Fruit fly (Drosophila melanogaster) whole organism, adult: ENCODE data around the gene RabGGTb.

Experiments
- CG11617 ChIP-seq: fragments of 200-800 bp; sonication (Bioruptor generic); optimal IDR thresholded peaks from 2 replicates; lab custom pipeline; 2017; ENCODE audit warnings: mild to moderate bottlenecking, missing biosample characterization, missing genetic modification reagents, missing genetic modification characterization
- CG12768 ChIP-seq: fragments of 200-800 bp; sonication (Bioruptor generic); optimal IDR thresholded peaks from 2 replicates; lab custom pipeline; 2017; ENCODE audit warnings: missing biosample characterization, missing genetic modification characterization, mild to moderate bottlenecking, moderate library complexity, missing genetic modification reagents
- CG14711 ChIP-seq: fragments of 200-800 bp; sonication (Bioruptor generic); optimal IDR thresholded peaks from 2 replicates; lab custom pipeline; 2018; ENCODE audit warnings: missing biosample characterization, mild to moderate bottlenecking, missing genetic modification characterization, moderate library complexity
- CG1620 ChIP-seq: fragments of 200-800 bp; sonication (Bioruptor generic); optimal IDR thresholded peaks from 2 replicates; lab custom pipeline; 2016; ENCODE audit warnings: missing biosample characterization, missing genetic modification characterization
- CG33017 ChIP-seq: fragments of 200-800 bp; sonication (Bioruptor generic); optimal IDR thresholded peaks from 2 replicates; lab custom pipeline; 2018; ENCODE audit warnings: missing biosample characterization, mild to moderate bottlenecking, missing genetic modification characterization, moderate library complexity
- CG5204 ChIP-seq: fragments of 200-800 bp; sonication (Bioruptor generic); optimal IDR thresholded peaks from 2 replicates; lab custom pipeline; 2016; ENCODE audit warnings: missing biosample characterization, missing genetic modification characterization
- CG7045 ChIP-seq: fragments of 200-800 bp; sonication (Bioruptor generic); optimal IDR thresholded peaks from 2 replicates; lab custom pipeline; 2017; ENCODE audit warnings: missing biosample characterization, mild to moderate bottlenecking, missing genetic modification characterization
- CG7101 ChIP-seq: fragments of 200-800 bp; sonication (Bioruptor generic); optimal IDR thresholded peaks from 2 replicates; lab custom pipeline; 2018; ENCODE audit warnings: missing biosample characterization, mild to moderate bottlenecking, missing genetic modification characterization, moderate library complexity
- Clk ChIP-seq: fragments of 200-800 bp; sonication (Bioruptor generic); optimal IDR thresholded peaks from 2 replicates; lab custom pipeline; 2017; ENCODE audit warnings: missing biosample characterization, missing genetic modification characterization
- Crg-1 ChIP-seq: fragments of 200-800 bp; sonication (Bioruptor generic); optimal IDR thresholded peaks from 2 replicates; lab custom pipeline; 2016; ENCODE audit warnings: missing biosample characterization, missing genetic modification characterization
- Hr96 ChIP-seq: fragments of 200-800 bp; sonication (Bioruptor generic); optimal IDR thresholded peaks from 2 replicates; lab custom pipeline; 2016; ENCODE audit warnings: missing biosample characterization, missing genetic modification characterization
- Mnt ChIP-seq: fragments of 200-800 bp; sonication (Bioruptor generic); optimal IDR thresholded peaks from 2 replicates; lab custom pipeline; 2016; ENCODE audit warnings: missing biosample characterization, mild to moderate bottlenecking, missing genetic modification characterization
- bab1 ChIP-seq: fragments of 200-800 bp; sonication (Bioruptor generic); optimal IDR thresholded peaks from 3 replicates; lab custom pipeline; 2019; ENCODE audit warnings: missing biosample characterization, mild to moderate bottlenecking, missing genetic modification characterization, moderate library complexity
- cic ChIP-seq: fragments of 200-800 bp; sonication (Bioruptor generic); optimal IDR thresholded peaks from 2 replicates; lab custom pipeline; 2017; ENCODE audit warnings: missing biosample characterization, mild to moderate bottlenecking, missing genetic modification characterization, moderate library complexity
- cnc ChIP-seq, 2 experiments: fragments of >200 bp; optimal IDR thresholded peaks; 2 replicates each; lab custom pipeline; 2017
- kay ChIP-seq: fragments of 200-800 bp; sonication (Bioruptor generic); peaks from one replicate; lab custom pipeline; 2016; ENCODE audit warnings: missing biosample characterization, missing genetic modification characterization, borderline replicate concordance
- ovo ChIP-seq: fragments of 200-800 bp; sonication (Bioruptor generic); optimal IDR thresholded peaks from 2 replicates; lab custom pipeline; 2016; ENCODE audit warnings: missing biosample characterization, missing genetic modification characterization
- pad ChIP-seq: fragments of 200-800 bp; sonication (Bioruptor generic); optimal IDR thresholded peaks from 3 replicates; lab custom pipeline; 2017; ENCODE audit warnings: missing biosample characterization, missing genetic modification characterization, mild to moderate bottlenecking, moderate library complexity, missing genetic modification reagents
- tj ChIP-seq: fragments of 200-800 bp; sonication (Bioruptor generic); optimal IDR thresholded peaks from 3 replicates; lab custom pipeline; 2017; ENCODE audit warnings: missing biosample characterization, mild to moderate bottlenecking, missing genetic modification characterization, moderate library complexity
- toe ChIP-seq: fragments of 200-800 bp; sonication (Bioruptor generic); optimal IDR thresholded peaks from 2 replicates; lab custom pipeline; 2016; ENCODE audit warnings: missing biosample characterization, missing genetic modification characterization

Gene RabGGTb

dm6 chr2L:2885503-2886225 lies 6.8 kb downstream of the RabGGTb start, which contains the start of the genes NTPase and lilli:
TSS of gene NTPase (minus strand) at chr2L:2885850.
TSS of gene lilli (plus strand) at chr2L:2885929.
- TF ChIP-seq CG7045 (no peak), tj (GFP tag; lab: Kevin White, UChicago) (no peak), kay (GFP tag; lab: Kevin White, UChicago) (peak; percentile 42), CG14711 (tag; lab: Kevin White, UChicago) (peak; percentile 24), CG7101 (tag; lab: Kevin White, UChicago) (peak; percentile 44), Crg-1 (GFP tag; lab: Kevin White, UChicago) (peak; percentile 57), CG12768 (GFP tag; lab: Kevin White, UChicago) (peak; percentile 42), Hr96 (GFP tag; lab: Kevin White, UChicago) (no peak), Mnt (GFP tag; lab: Kevin White, UChicago) (peak; percentile 3), CG5204 (GFP tag; lab: Kevin White, UChicago) (no peak), bab1 (GFP tag; lab: Kevin White, UChicago) (peak; percentile 58), CG1620 (GFP tag; lab: Kevin White, UChicago) (peak; percentile 11), pad (GFP tag; lab: Kevin White, UChicago) (peak; percentile 47), cnc (optimal IDR thresholded peaks at IDR 0.05; lab: Kevin White, UChicago) (no peak), CG33017 (tag; lab: Kevin White, UChicago) (no peak), toe (no peak), cic (peak; percentile 76), CG11617 (GFP tag; lab: Kevin White, UChicago) (peak; percentile 0), ovo (GFP tag; lab: Kevin White, UChicago) (peak; percentile 1), Clk (GFP tag; lab: Kevin White, UChicago) (no peak)

dm6 chr2L:2886226-2886569 lies 7.3 kb downstream of the RabGGTb start:
- TF ChIP-seq CG1620 (GFP tag; lab: Kevin White, UChicago) (no peak), pad (GFP tag; lab: Kevin White, UChicago) (no peak)

- TF ChIP-seq kay (GFP tag; lab: Kevin White, UChicago) = peak; percentile 70
- peak; percentile 94 for TF ChIP-seq tj (GFP tag; lab: Kevin White, UChicago)
- TF ChIP-seq Clk (GFP tag; lab: Kevin White, UChicago) = no peak
Observed at dm6 chr2L:2886613-2887537, 8.0 kb downstream of the RabGGTb start.

dm6 chr2L:2887760-2888600 lies 9.1 kb downstream of the RabGGTb start:
- TF ChIP-seq CG12768 (GFP tag; lab: Kevin White, UChicago) (no peak), kay (GFP tag; lab: Kevin White, UChicago) (peak; percentile 92), ovo (GFP tag; lab: Kevin White, UChicago) (peak; percentile 92), pad (GFP tag; lab: Kevin White, UChicago) (peak; percentile 24), CG1620 (GFP tag; lab: Kevin White, UChicago) (no peak), CG11617 (GFP tag; lab: Kevin White, UChicago) (peak; percentile 28)

- TF ChIP-seq cnc (optimal IDR thresholded peaks at IDR 0.05; lab: Kevin White, UChicago) (no peak), Clk (GFP tag; lab: Kevin White, UChicago) (no peak), CG1620 (GFP tag; lab: Kevin White, UChicago) (no peak), toe (no peak), CG7101 (tag; lab: Kevin White, UChicago) (no peak), tj (GFP tag; lab: Kevin White, UChicago) (peak; percentile 7), pad (GFP tag; lab: Kevin White, UChicago) (no peak), CG14711 (tag; lab: Kevin White, UChicago) (no peak), CG5204 (GFP tag; lab: Kevin White, UChicago) (no peak), CG11617 (GFP tag; lab: Kevin White, UChicago) (no peak), CG33017 (tag; lab: Kevin White, UChicago) (peak; percentile 50), ovo (GFP tag; lab: Kevin White, UChicago) (peak; percentile 85), Mnt (GFP tag; lab: Kevin White, UChicago) (no peak), CG12768 (GFP tag; lab: Kevin White, UChicago) (peak; percentile 10), bab1 (GFP tag; lab: Kevin White, UChicago) (peak; percentile 11), Crg-1 (GFP tag; lab: Kevin White, UChicago) (no peak), cic (peak; percentile 30), CG7045 (no peak), kay (GFP tag; lab: Kevin White, UChicago) (no peak)
Observed at dm6 chr2L:2888859-2889443, 10.0 kb downstream of the RabGGTb start.
